Worm (Caenorhabditis elegans): ENCODE measurements around the gene F09E5.12.
A peak's percentile ranks its signal among the peaks of the same experiment; 100 is the strongest.

The F09E5.12 gene

DNA sequence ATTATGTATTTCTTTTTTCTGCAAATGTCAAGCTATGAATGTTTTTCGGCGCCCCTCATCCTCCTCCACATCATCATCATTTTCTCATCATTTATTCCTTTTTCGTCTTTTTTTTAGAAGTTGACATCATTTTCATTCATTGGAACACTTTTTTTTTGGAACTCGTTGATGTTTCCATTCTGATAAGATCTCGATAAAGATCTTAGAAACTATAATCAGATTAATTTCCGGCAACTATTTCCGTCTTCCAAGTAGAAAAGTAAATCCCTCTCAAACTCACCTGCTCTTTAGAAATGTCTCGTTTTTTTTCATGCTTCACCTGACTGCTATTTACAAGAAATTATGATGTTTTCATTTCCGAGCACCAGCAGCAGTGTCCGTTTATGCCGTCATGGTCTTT is 41.6 kb downstream of the F09E5.12 start:
- TF ChIP-seq unc-39 (tag; optimal IDR thresholded peaks at IDR 0.05), result no peak
- no peak for TF ChIP-seq fos-1 (tag; optimal IDR thresholded peaks at IDR 0.05)
- no peak for TF ChIP-seq mml-1 (tag; optimal IDR thresholded peaks at IDR 0.05)
- peak; percentile 37 for TF ChIP-seq nhr-23 (tag; optimal IDR thresholded peaks at IDR 0.05)
- TF ChIP-seq nhr-11 (tag; optimal IDR thresholded peaks at IDR 0.05), result peak; percentile 42
- TF ChIP-seq zag-1 (tag; optimal IDR thresholded peaks at IDR 0.05), result no peak
- peak; percentile 90 for TF ChIP-seq elt-1 (tag; optimal IDR thresholded peaks at IDR 0.05)
- no peak for TF ChIP-seq nfya-1 (tag; optimal IDR thresholded peaks at IDR 0.05; ENCODE audit: insufficient read depth)
- no peak for TF ChIP-seq nhr-12 (tag; optimal IDR thresholded peaks at IDR 0.05)
- TF ChIP-seq egl-27 (tag; optimal IDR thresholded peaks at IDR 0.05), result no peak
- TF ChIP-seq pqm-1 (tag; optimal IDR thresholded peaks at IDR 0.05), result no peak
- no peak for TF ChIP-seq egl-5 (tag; optimal IDR thresholded peaks at IDR 0.05)

DNA sequence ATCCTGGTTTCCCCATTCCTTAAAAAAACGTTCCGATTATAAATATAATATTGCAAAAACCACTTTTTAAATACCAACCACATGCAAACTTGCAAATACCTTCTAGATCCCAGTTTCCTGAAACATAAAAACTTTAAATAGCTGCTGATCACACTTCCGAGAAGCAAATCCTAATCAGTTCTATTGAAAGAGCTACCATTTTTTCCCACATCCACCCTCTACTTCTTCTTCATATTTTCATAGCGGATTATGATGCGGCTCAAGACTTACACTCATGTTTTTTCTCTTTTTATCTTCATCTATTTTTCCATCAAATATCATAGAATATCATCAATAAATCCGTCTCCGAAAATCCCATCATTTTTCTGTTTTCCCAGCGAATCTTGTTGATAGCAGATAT is 43.6 kb downstream of the F09E5.12 start:
- TF ChIP-seq R02D3.7 (tag; optimal IDR thresholded peaks at IDR 0.05), result no peak
- no peak for TF ChIP-seq tbx-2 (tag; optimal IDR thresholded peaks at IDR 0.05)
- TF ChIP-seq mdl-1 (tag; optimal IDR thresholded peaks at IDR 0.05), result no peak

DNA sequence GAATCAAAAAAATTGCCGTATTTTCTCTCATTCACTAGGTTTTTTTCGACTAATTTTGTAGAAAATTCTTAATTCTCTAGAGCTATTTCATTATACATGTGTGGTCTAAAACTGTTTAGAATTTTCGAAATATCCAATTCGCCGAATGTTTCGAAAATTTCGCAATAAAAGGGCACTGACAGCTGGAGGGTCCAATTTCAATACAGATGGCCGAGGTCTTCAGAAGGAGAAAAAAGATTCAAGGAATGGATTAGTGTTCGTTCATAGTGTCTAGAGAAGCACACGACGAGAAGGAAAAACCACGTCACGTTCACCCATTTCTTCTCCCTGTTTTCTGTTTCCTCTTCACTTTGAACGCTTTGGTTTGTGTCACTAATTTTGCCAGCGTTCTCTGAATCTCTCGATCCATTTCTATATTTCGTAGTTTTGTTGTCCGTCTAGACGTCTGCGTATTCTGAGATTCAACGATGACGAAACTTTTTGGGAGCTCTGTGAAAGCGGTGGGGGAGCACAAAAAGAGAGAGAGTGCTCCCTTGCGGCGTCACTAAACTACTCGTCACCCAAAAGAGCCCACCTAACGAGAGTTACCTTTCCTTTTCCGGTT is 44.4 kb downstream of the F09E5.12 start:
- TF ChIP-seq nhr-237 (tag; optimal IDR thresholded peaks at IDR 0.05) (no peak), egl-27 (tag; optimal IDR thresholded peaks at IDR 0.05) (no peak), unc-62 (GFP tag; optimal IDR thresholded peaks at IDR 0.05) (no peak), ama-1 (optimal IDR thresholded peaks at IDR 0.05) (no peak), ceh-16 (tag; optimal IDR thresholded peaks at IDR 0.05) (no peak), skn-1 (tag; optimal IDR thresholded peaks at IDR 0.05) (peak; percentile 76), jun-1 (tag; optimal IDR thresholded peaks at IDR 0.05) (peak; percentile 62), elt-1 (tag; optimal IDR thresholded peaks at IDR 0.05) (peak; percentile 5), lin-15B (tag; optimal IDR thresholded peaks at IDR 0.05) (no peak), fos-1 (tag; optimal IDR thresholded peaks at IDR 0.05) (no peak), tbx-2 (tag; optimal IDR thresholded peaks at IDR 0.05) (no peak), ztf-11 (tag; optimal IDR thresholded peaks at IDR 0.05) (no peak), nhr-76 (tag; optimal IDR thresholded peaks at IDR 0.05) (no peak), unc-39 (tag; optimal IDR thresholded peaks at IDR 0.05) (no peak), eor-1 (tag; optimal IDR thresholded peaks at IDR 0.05) (no peak), nfya-1 (tag; optimal IDR thresholded peaks at IDR 0.05; ENCODE audit: insufficient read depth) (peak; percentile 83), ztf-4 (tag; optimal IDR thresholded peaks at IDR 0.05) (no peak), lsy-12 (tag; optimal IDR thresholded peaks at IDR 0.05) (no peak), fkh-10 (GFP tag; optimal IDR thresholded peaks at IDR 0.05) (peak; percentile 78), nhr-28 (tag; optimal IDR thresholded peaks at IDR 0.05) (no peak), R02D3.7 (tag; optimal IDR thresholded peaks at IDR 0.05) (no peak), daf-12 (tag; optimal IDR thresholded peaks at IDR 0.05) (no peak), ZK546.5 (tag; optimal IDR thresholded peaks at IDR 0.05) (no peak), aly-2 (tag; optimal IDR thresholded peaks at IDR 0.05) (no peak), elt-3 (tag; optimal IDR thresholded peaks at IDR 0.05) (no peak), nhr-11 (tag; optimal IDR thresholded peaks at IDR 0.05) (peak; percentile 23), nhr-77 (tag; optimal IDR thresholded peaks at IDR 0.05) (no peak), lin-39 (tag; optimal IDR thresholded peaks at IDR 0.05) (peak; percentile 80), ceh-28 (tag; optimal IDR thresholded peaks at IDR 0.05) (peak; percentile 57), hmg-11 (tag; optimal IDR thresholded peaks at IDR 0.05) (peak; percentile 64), mml-1 (tag; optimal IDR thresholded peaks at IDR 0.05) (no peak), elt-2 (tag; optimal IDR thresholded peaks at IDR 0.05) (peak; percentile 44), nhr-23 (tag; optimal IDR thresholded peaks at IDR 0.05) (no peak), snpc-4 (tag; optimal IDR thresholded peaks at IDR 0.05) (peak; percentile 16), mdl-1 (tag; optimal IDR thresholded peaks at IDR 0.05) (peak; percentile 34), nhr-12 (tag; optimal IDR thresholded peaks at IDR 0.05) (no peak), pha-4 (tag; optimal IDR thresholded peaks at IDR 0.05) (peak; percentile 87), egl-5 (tag; optimal IDR thresholded peaks at IDR 0.05) (peak; percentile 29), nhr-43 (tag; optimal IDR thresholded peaks at IDR 0.05; ENCODE audit: poor library complexity, severe bottlenecking) (no peak), nhr-67 (tag; optimal IDR thresholded peaks at IDR 0.05) (no peak), pqm-1 (tag; optimal IDR thresholded peaks at IDR 0.05) (peak; percentile 13), zag-1 (tag; optimal IDR thresholded peaks at IDR 0.05) (no peak), nhr-25 (tag; optimal IDR thresholded peaks at IDR 0.05) (no peak)
